Fruit fly (Drosophila melanogaster) whole organism, pupa: ENCODE data around the gene corn.
A peak's percentile ranks its signal among the peaks of the same experiment; 100 is the strongest.

Source experiments
- CG13204 ChIP-seq: fragments of 200-800 bp; sonication (Bioruptor generic); optimal IDR thresholded peaks from 2 replicates; lab custom pipeline; 2018; ENCODE audit warnings: missing biosample characterization, mild to moderate bottlenecking, missing genetic modification characterization, moderate library complexity
- CG14655 ChIP-seq: fragments of 200-800 bp; sonication (Bioruptor generic); optimal IDR thresholded peaks from 3 replicates; lab custom pipeline; 2017; ENCODE audit warnings: mild to moderate bottlenecking, missing biosample characterization, missing genetic modification reagents, missing genetic modification characterization
- CG15710 ChIP-seq: fragments of 200-800 bp; sonication (Bioruptor generic); optimal IDR thresholded peaks from 2 replicates; lab custom pipeline; 2018; ENCODE audit warnings: missing biosample characterization, mild to moderate bottlenecking, missing genetic modification characterization, moderate library complexity
- CG32121 ChIP-seq: fragments of 200-800 bp; sonication (Bioruptor generic); IDR thresholded peaks from 2 replicates; pipeline ENCODE4 v1.3.6; 2022; ENCODE audit warnings: missing biosample characterization, missing genetic modification characterization
- CG34367 ChIP-seq: fragments of 200-800 bp; sonication (Bioruptor generic); optimal IDR thresholded peaks from 2 replicates; lab custom pipeline; 2018; ENCODE audit warnings: missing biosample characterization, mild to moderate bottlenecking, missing genetic modification characterization
- CG4496 ChIP-seq: fragments of 200-800 bp; sonication (Bioruptor generic); IDR thresholded peaks from 3 replicates; pipeline ENCODE4 v1.3.6; 2022; ENCODE audit warnings: missing biosample characterization, missing genetic modification characterization
- D1 ChIP-seq: fragments of 200-800 bp; sonication (Bioruptor generic); optimal IDR thresholded peaks from 2 replicates; lab custom pipeline; 2018; ENCODE audit warnings: missing biosample characterization, mild to moderate bottlenecking, missing genetic modification characterization, moderate library complexity
- EcR ChIP-seq: fragments of 200-800 bp; sonication (Bioruptor generic); optimal IDR thresholded peaks from 3 replicates; lab custom pipeline; 2019; ENCODE audit warnings: missing biosample characterization, missing genetic modification characterization, mild to moderate bottlenecking, moderate library complexity, missing genetic modification reagents
- Ets98B ChIP-seq: fragments of 200-800 bp; sonication (Bioruptor generic); IDR thresholded peaks from 2 replicates; pipeline ENCODE4 v1.3.6; 2022; ENCODE audit warnings: missing biosample characterization, missing genetic modification characterization
- Pif1B ChIP-seq: fragments of 200-800 bp; sonication (Bioruptor generic); optimal IDR thresholded peaks from 3 replicates; lab custom pipeline; 2016; ENCODE audit warnings: missing biosample characterization, missing genetic modification characterization
- fd96Ca ChIP-seq: fragments of 200-800 bp; sonication (Bioruptor generic); IDR thresholded peaks from 3 replicates; pipeline ENCODE4 v1.3.6; 2022; ENCODE audit warnings: missing biosample characterization, missing genetic modification characterization
- gl ChIP-seq: fragments of 200-800 bp; sonication (Bioruptor generic); optimal IDR thresholded peaks from 2 replicates; lab custom pipeline; 2018; ENCODE audit warnings: missing biosample characterization, mild to moderate bottlenecking, missing genetic modification characterization
- rn ChIP-seq: fragments of 200-800 bp; sonication (Bioruptor generic); IDR thresholded peaks from 2 replicates; pipeline ENCODE4 v1.3.6; 2022; ENCODE audit warnings: missing biosample characterization, missing genetic modification characterization

DNA sequence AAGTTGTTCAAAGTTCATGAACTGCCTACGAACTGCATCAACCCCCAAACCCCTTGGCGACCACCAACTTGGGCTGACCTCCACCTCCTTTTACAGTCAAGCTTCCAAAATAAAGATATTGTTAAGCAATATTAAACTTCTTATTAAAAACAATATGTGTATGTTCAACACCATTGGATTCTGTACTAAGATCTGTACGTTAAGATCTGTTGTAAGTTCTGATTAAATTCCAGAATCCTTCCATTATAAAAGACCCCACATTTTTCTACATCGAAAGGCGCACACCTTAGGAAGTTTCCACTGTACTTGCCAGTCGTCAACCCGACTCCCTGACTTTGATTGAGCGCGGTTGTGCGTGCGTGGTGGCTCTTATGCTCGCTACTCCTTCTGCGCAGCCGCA lies 43.9 kb downstream of the corn start:
- TF ChIP-seq EcR (GFP tag; lab: Kevin White, UChicago) (peak; percentile 90), CG15710 (peak; percentile 75), D1 (peak; percentile 34), fd96Ca (GFP tag; lab: Robert Waterston, UW) (no peak), gl (tag; lab: Kevin White, UChicago) (peak; percentile 15), CG32121 (no peak), Ets98B (no peak), rn (GFP tag; lab: Robert Waterston, UW) (no peak), CG34367 (tag; lab: Kevin White, UChicago) (peak; percentile 56), Pif1B (no peak), CG4496 (0 out of 3 replicates have a peak, but pooled peaks have one; percentile 32), CG13204 (peak; percentile 31), CG14655 (peak; percentile 22)
